Fruit fly (Drosophila melanogaster): Measurements from ENCODE around the gene CG15260.
A peak's percentile ranks its signal among the peaks of the same experiment; 100 is the strongest.

CG15260 gene

DNA sequence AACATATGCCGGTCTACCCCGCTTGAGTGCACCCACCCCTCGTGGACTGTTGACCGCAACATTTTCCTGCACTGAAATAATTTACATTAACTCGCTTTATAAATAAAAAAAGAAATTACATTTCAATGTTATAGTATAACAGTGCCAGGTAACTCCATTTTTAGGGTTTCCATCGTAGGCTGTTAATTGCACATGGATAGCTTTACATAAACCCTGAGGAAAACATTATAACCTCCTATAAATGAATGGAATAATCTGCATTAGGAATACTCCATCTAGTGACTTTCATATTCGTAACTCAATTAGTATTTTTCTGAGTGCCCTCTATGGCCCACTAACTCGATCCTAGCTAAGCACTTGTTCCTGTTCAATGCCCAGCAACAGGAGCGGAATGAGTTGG is 27.2 kb upstream of the CG15260 start:
- no peak for TF ChIP-seq MESR4 (GFP tag; optimal IDR thresholded peaks at IDR 0.05)
- TF ChIP-seq sima (GFP tag; optimal IDR thresholded peaks at IDR 0.05), result no peak
- peak; percentile 21 for TF ChIP-seq CG15696 (tag; optimal IDR thresholded peaks at IDR 0.05)
- TF ChIP-seq CG18599 (GFP tag; optimal IDR thresholded peaks at IDR 0.05), result no peak
- no peak for TF ChIP-seq croc (GFP tag; conservative IDR thresholded peaks at IDR 0.05)
- TF ChIP-seq sens (GFP tag), result peak; percentile 89
- no peak for TF ChIP-seq ewg (GFP tag; optimal IDR thresholded peaks at IDR 0.05)
- peak; percentile 17 for TF ChIP-seq zf30C (GFP tag; optimal IDR thresholded peaks at IDR 0.05)
- peak; percentile 51 for TF ChIP-seq dmrt11E (tag; optimal IDR thresholded peaks at IDR 0.05)
- TF ChIP-seq CG4617 (GFP tag; optimal IDR thresholded peaks at IDR 0.05; ENCODE audit: borderline replicate concordance), result no peak
- TF ChIP-seq lola (GFP tag; optimal IDR thresholded peaks at IDR 0.05), result peak in 1 of 3 experiments; percentile 43
- TF ChIP-seq CG14710 (tag; optimal IDR thresholded peaks at IDR 0.05), result peak; percentile 3
- TF ChIP-seq CG2712 (tag; optimal IDR thresholded peaks at IDR 0.05), result peak; percentile 7
- 0 out of 2 replicates have a peak, but pooled peaks have one; percentile 8 for TF ChIP-seq CG31441 (GFP tag; IDR thresholded peaks at IDR 0.05)
- TF ChIP-seq Hr39 (optimal IDR thresholded peaks at IDR 0.05), result no peak
- TF ChIP-seq Nf-YB (GFP tag; optimal IDR thresholded peaks at IDR 0.05), result no peak
- TF ChIP-seq CG30403 (GFP tag; optimal IDR thresholded peaks at IDR 0.05), result no peak
- no peak for TF ChIP-seq tx (GFP tag; optimal IDR thresholded peaks at IDR 0.05)
- peak; percentile 24 for TF ChIP-seq CG10979 (tag; optimal IDR thresholded peaks at IDR 0.05)
- peak; percentile 5 for TF ChIP-seq gem (tag; optimal IDR thresholded peaks at IDR 0.05)
- no peak for TF ChIP-seq CG8359 (GFP tag; optimal IDR thresholded peaks at IDR 0.05; ENCODE audit: borderline replicate concordance)
- TF ChIP-seq repo (GFP tag; optimal IDR thresholded peaks at IDR 0.05), result no peak
- no peak for TF ChIP-seq CG17361 (GFP tag; IDR thresholded peaks at IDR 0.05)
- no peak for TF ChIP-seq Tbp (GFP tag; optimal IDR thresholded peaks at IDR 0.05)
- peak; percentile 26 for TF ChIP-seq CG18262 (tag; optimal IDR thresholded peaks at IDR 0.05)

DNA sequence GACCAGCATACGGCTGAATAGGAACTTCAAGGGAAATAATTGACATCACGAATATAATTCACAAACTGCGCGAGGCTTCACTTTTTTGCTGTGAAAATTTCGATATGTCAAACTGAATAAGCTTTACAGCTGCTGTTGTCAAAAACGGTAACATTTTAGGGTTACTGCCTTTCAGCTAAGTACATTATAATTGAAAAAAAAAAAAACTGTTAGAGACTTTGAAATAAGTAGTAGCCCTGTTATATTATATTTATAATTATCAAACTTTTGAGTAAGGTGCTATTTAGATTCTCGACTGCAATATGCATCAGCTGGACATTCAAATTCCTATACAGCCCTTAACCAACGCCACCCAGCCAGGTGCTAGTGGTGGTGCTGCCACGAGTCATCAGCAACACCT is 26.8 kb upstream of the CG15260 start, which contains the start of gene nht:
Gene nht (minus strand): TSS at position 101 of the 400 bp plus-strand sequence.
- no peak for TF ChIP-seq repo (GFP tag; optimal IDR thresholded peaks at IDR 0.05)
- TF ChIP-seq nerfin-1 (tag; optimal IDR thresholded peaks at IDR 0.05), result peak; percentile 32

dm6 chr2L:15316410-15316809 is 24.4 kb upstream of the CG15260 start:
- TF ChIP-seq CG10979 (tag; optimal IDR thresholded peaks at IDR 0.05) (peak; percentile 20), CG7987 (GFP tag; optimal IDR thresholded peaks at IDR 0.05) (no peak), CG18262 (tag; optimal IDR thresholded peaks at IDR 0.05) (peak; percentile 39), row (GFP tag; IDR thresholded peaks at IDR 0.05) (0 out of 3 replicates have a peak, but pooled peaks have one; percentile 7), CG31441 (GFP tag; IDR thresholded peaks at IDR 0.05) (no peak), Med (GFP tag) (no peak), CG2712 (tag; optimal IDR thresholded peaks at IDR 0.05) (peak; percentile 30), bsh (GFP tag; optimal IDR thresholded peaks at IDR 0.05) (peak in 1 of 2 experiments; percentile 1), lola (GFP tag; optimal IDR thresholded peaks at IDR 0.05) (peak in 1 of 3 experiments; percentile 25), prd (optimal IDR thresholded peaks at IDR 0.05) (no peak), prd (GFP tag; IDR thresholded peaks at IDR 0.05) (0 out of 3 replicates have a peak, but pooled peaks have one; percentile 1), gem (tag; optimal IDR thresholded peaks at IDR 0.05) (peak; percentile 30), Xrp1 (GFP tag; IDR thresholded peaks at IDR 0.05) (peak; percentile 8; the same call in 1 of the 2 replicates), ro (GFP tag; IDR thresholded peaks at IDR 0.05) (no peak), CG10267 (tag; optimal IDR thresholded peaks at IDR 0.05) (peak; percentile 32), Dll (GFP tag; IDR thresholded peaks at IDR 0.05; ENCODE audit: partially characterized antibody) (no peak), dmrt11E (tag; optimal IDR thresholded peaks at IDR 0.05) (peak; percentile 64), CG11504 (tag; optimal IDR thresholded peaks at IDR 0.05) (peak; percentile 5), CG14710 (tag; optimal IDR thresholded peaks at IDR 0.05) (peak; percentile 10)

Measured in whole organism, embryonic.